Fruit fly (Drosophila melanogaster): ENCODE results near the gene Sfp36F.

Sfp36F gene

DNA sequence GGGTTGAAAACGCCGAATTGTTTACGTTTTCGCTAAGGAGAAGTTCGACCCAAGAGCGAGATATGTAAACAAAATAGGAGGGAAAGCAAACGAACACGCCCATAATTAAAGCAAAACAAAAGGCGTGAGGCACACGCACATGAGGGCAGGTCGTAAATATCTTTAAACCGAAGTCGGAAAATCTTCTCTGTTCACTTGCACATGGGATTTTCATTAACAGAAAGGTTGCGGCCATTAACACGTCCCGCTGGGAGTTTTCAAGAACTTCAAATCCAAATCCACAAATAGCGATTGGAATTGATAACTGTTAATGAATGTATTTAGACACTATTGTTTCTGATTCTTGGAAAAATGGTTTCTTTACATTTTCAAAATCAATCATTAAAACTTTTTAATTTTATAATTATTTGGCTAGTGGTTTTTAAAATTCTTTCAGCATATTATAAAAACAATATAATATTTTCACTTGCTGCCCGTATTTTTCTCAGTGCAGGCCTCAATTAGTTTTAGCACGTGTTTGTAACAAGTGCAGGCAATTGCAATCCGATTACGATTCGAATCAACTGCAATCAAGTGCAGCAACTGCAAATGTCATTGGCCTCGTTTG lies 41.6 kb downstream of the Sfp36F start (continued):
- TF ChIP-seq zen2 (GFP tag; IDR thresholded peaks at IDR 0.05; ENCODE audit: partially characterized antibody) (no peak), ind (GFP tag; optimal IDR thresholded peaks at IDR 0.05) (no peak), corto (GFP tag; optimal IDR thresholded peaks at IDR 0.05) (no peak), pros (GFP tag; optimal IDR thresholded peaks at IDR 0.05) (peak; percentile 39), gro (GFP tag; optimal IDR thresholded peaks at IDR 0.05) (no peak), CG8281 (tag; optimal IDR thresholded peaks at IDR 0.05) (no peak), NC2β (GFP tag; optimal IDR thresholded peaks at IDR 0.05) (no peak), Hsf (GFP tag; optimal IDR thresholded peaks at IDR 0.05) (no peak), kay (GFP tag; optimal IDR thresholded peaks at IDR 0.05) (no peak), CG10274 (GFP tag; optimal IDR thresholded peaks at IDR 0.05) (no peak), Lhr (GFP tag; optimal IDR thresholded peaks at IDR 0.05) (no peak), CG30020 (tag; optimal IDR thresholded peaks at IDR 0.05) (no peak), CG4617 (GFP tag; optimal IDR thresholded peaks at IDR 0.05; ENCODE audit: borderline replicate concordance) (no peak), Xrp1 (GFP tag; IDR thresholded peaks at IDR 0.05) (peak; percentile 42; the same call in 1 of the 2 replicates), CG10543 (GFP tag; optimal IDR thresholded peaks at IDR 0.05) (no peak), CG10147 (GFP tag; optimal IDR thresholded peaks at IDR 0.05) (no peak), D19A (tag; optimal IDR thresholded peaks at IDR 0.05) (peak; percentile 27), CG3407 (GFP tag; optimal IDR thresholded peaks at IDR 0.05) (no peak), seq (GFP tag; IDR thresholded peaks at IDR 0.05) (no peak), CG12391 (tag; optimal IDR thresholded peaks at IDR 0.05) (peak; percentile 16), Adf1 (GFP tag; IDR thresholded peaks at IDR 0.05) (no peak), CG4360 (GFP tag; IDR thresholded peaks at IDR 0.05) (no peak), tll (GFP tag; optimal IDR thresholded peaks at IDR 0.05) (peak in 1 of 2 experiments; percentile 12), CG11085 (GFP tag; IDR thresholded peaks at IDR 0.05) (no peak), B-H1 (GFP tag; IDR thresholded peaks at IDR 0.05) (no peak), Tbp (GFP tag; optimal IDR thresholded peaks at IDR 0.05) (no peak), CG7271 (tag; optimal IDR thresholded peaks at IDR 0.05) (no peak), CG10959 (GFP tag; IDR thresholded peaks at IDR 0.05) (no peak), CG11398 (GFP tag; optimal IDR thresholded peaks at IDR 0.05) (no peak), CG2199 (GFP tag; IDR thresholded peaks at IDR 0.05) (no peak), kah (GFP tag; optimal IDR thresholded peaks at IDR 0.05) (no peak), her (GFP tag; optimal IDR thresholded peaks at IDR 0.05) (no peak), bowl (GFP tag; IDR thresholded peaks at IDR 0.05) (no peak), CG9817 (tag; optimal IDR thresholded peaks at IDR 0.05) (no peak), Sox102F (GFP tag; optimal IDR thresholded peaks at IDR 0.05) (peak; percentile 3), cato (GFP tag; optimal IDR thresholded peaks at IDR 0.05; ENCODE audit: borderline replicate concordance) (no peak), Dip2 (GFP tag; IDR thresholded peaks at IDR 0.05) (no peak), H2.0 (GFP tag; IDR thresholded peaks at IDR 0.05) (no peak), pho (GFP tag; optimal IDR thresholded peaks at IDR 0.05) (no peak), gem (tag; optimal IDR thresholded peaks at IDR 0.05) (peak; percentile 35), twi (tag; optimal IDR thresholded peaks at IDR 0.05) (peak; percentile 66), zen (tag; optimal IDR thresholded peaks at IDR 0.05) (peak; percentile 83), CG18262 (tag; optimal IDR thresholded peaks at IDR 0.05) (peak; percentile 29), nmo (GFP tag; optimal IDR thresholded peaks at IDR 0.05) (peak; percentile 10), lola (GFP tag; optimal IDR thresholded peaks at IDR 0.05) (peak in 1 of 3 experiments; percentile 7), CG2875 (GFP tag; optimal IDR thresholded peaks at IDR 0.05) (no peak), repo (GFP tag; optimal IDR thresholded peaks at IDR 0.05) (no peak), Hr78 (GFP tag; optimal IDR thresholded peaks at IDR 0.05) (no peak), stc (GFP tag; IDR thresholded peaks at IDR 0.05) (no peak), CG2889 (GFP tag; IDR thresholded peaks at IDR 0.05) (no peak)
